Worm (Caenorhabditis elegans): Measurements from ENCODE around the gene madf-11.

DNA sequence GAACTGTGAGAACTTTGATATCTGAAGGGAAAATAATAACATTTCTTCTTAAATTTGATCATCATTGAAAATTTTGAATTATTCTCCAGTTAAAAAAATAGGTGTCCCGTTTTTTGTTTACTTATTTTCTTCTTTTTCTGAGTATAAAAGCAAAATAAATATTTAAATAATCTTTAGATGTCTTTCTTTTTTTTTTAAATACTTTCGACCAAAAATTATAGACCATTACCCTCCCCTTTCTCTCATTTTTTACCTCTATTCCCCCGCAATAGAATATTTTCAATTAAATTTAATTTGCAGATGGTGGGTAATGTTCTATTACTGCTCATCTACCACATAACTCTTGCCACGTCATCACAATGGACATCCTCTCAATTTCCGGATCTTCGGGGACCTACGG is 29.6 kb downstream of the madf-11 start, which contains the start of gene molo-1:
- TF ChIP-seq ztf-23 (GFP tag; IDR thresholded peaks at IDR 0.05) (no peak), cog-1 (tag; optimal IDR thresholded peaks at IDR 0.05) (no peak), tab-1 (GFP tag; IDR thresholded peaks at IDR 0.05) (no peak)

Data from whole organism, midembryonic.